Fruit fly (Drosophila melanogaster) whole organism, wandering third instar larva: ENCODE data around the gene CG13947.

Source experiments
- Abd-B ChIP-seq: fragments of >200 bp; optimal IDR thresholded peaks from 2 replicates; lab custom pipeline; 2017; ENCODE audit warnings: missing biosample characterization, missing genetic modification characterization
- CG32264 ChIP-seq: fragments of 200-800 bp; sonication (Bioruptor generic); optimal IDR thresholded peaks from 2 replicates; lab custom pipeline; 2016; ENCODE audit warnings: missing biosample characterization, missing genetic modification characterization
- CG9705 ChIP-seq: fragments of 200-800 bp; sonication (Bioruptor generic); optimal IDR thresholded peaks from 2 replicates; lab custom pipeline; 2018; ENCODE audit warnings: missing biosample characterization, mild to moderate bottlenecking, missing genetic modification characterization
- CrebA ChIP-seq: fragments of 200-800 bp; sonication (Bioruptor generic); optimal IDR thresholded peaks from 2 replicates; lab custom pipeline; 2016; ENCODE audit warnings: missing biosample characterization, mild to moderate bottlenecking, missing genetic modification characterization, borderline replicate concordance
- GATAd ChIP-seq: sonication (Bioruptor generic); optimal IDR thresholded peaks from 2 replicates; lab custom pipeline; 2016; ENCODE audit warnings: missing biosample characterization, missing genetic modification characterization
- Hnf4 ChIP-seq: fragments of 200-800 bp; sonication (Bioruptor generic); optimal IDR thresholded peaks from 2 replicates; lab custom pipeline; 2016; ENCODE audit warnings: missing biosample characterization, mild to moderate bottlenecking, missing genetic modification characterization
- Hr83 ChIP-seq: fragments of 200-300 bp; sonication (Bioruptor generic); optimal IDR thresholded peaks from 2 replicates; lab custom pipeline; 2016; ENCODE audit warnings: missing biosample characterization, mild to moderate bottlenecking, missing genetic modification characterization, moderate library complexity; ENCODE audit not compliant: poor library complexity, severe bottlenecking
- Mio ChIP-seq: sonication (Bioruptor generic); optimal IDR thresholded peaks from 2 replicates; lab custom pipeline; 2016; ENCODE audit warnings: missing biosample characterization, missing genetic modification characterization
- Myc ChIP-seq: fragments of >200 bp; optimal IDR thresholded peaks from 2 replicates; lab custom pipeline; 2017
- N ChIP-seq: fragments of >200 bp; optimal IDR thresholded peaks from 2 replicates; lab custom pipeline; 2018; ENCODE audit warnings: missing biosample characterization, missing external identifiers, missing genetic modification characterization
- Rel ChIP-seq, 2 experiments: fragments of 200-800 bp; sonication (Bioruptor generic) in 1 of 2; optimal IDR thresholded peaks; 2 replicates in 1 of 2; 3 replicates in 1 of 2; lab custom pipeline; 2016 to 2019; ENCODE audit warnings: mild to moderate bottlenecking in 2 of 2, missing biosample characterization in 2 of 2, missing genetic modification characterization in 2 of 2, moderate library complexity in 1 of 2
- Sp1 ChIP-seq: fragments of 200-800 bp; sonication (Bioruptor generic); optimal IDR thresholded peaks from 3 replicates; lab custom pipeline; 2019; ENCODE audit warnings: missing biosample characterization, mild to moderate bottlenecking, missing genetic modification characterization, moderate library complexity
- Vsx2 ChIP-seq: fragments of 200-300, 225-300 bp; sonication (Bioruptor generic); optimal IDR thresholded peaks from 2 replicates; lab custom pipeline; 2018; ENCODE audit warnings: missing biosample characterization, missing genetic modification characterization; ENCODE audit not compliant: partially characterized antibody
- brk ChIP-seq: fragments of 200-800 bp; sonication (Bioruptor generic); optimal IDR thresholded peaks from 2 replicates; lab custom pipeline; 2016; ENCODE audit warnings: missing biosample characterization, mild to moderate bottlenecking, missing genetic modification characterization
- dl ChIP-seq, 2 experiments: fragments of 175-275, 200-275 bp in 1 of 2; fragments of 200-275 bp in 1 of 2; sonication (Bioruptor generic); optimal IDR thresholded peaks; lab custom pipeline; 2018; ENCODE audit warnings: mild to moderate bottlenecking in 2 of 2, missing biosample characterization in 2 of 2, missing genetic modification characterization in 2 of 2, moderate library complexity in 2 of 2; ENCODE audit not compliant: partially characterized antibody in 2 of 2, insufficient read depth in 1 of 2
- dmrt93B ChIP-seq: fragments of 200-800 bp; sonication (Bioruptor generic); optimal IDR thresholded peaks from 2 replicates; lab custom pipeline; 2018; ENCODE audit warnings: missing biosample characterization, mild to moderate bottlenecking, missing genetic modification characterization
- dsf ChIP-seq: sonication (Bioruptor generic); optimal IDR thresholded peaks from 2 replicates; lab custom pipeline; 2016; ENCODE audit warnings: missing biosample characterization, missing genetic modification characterization, borderline replicate concordance
- foxo ChIP-seq, 2 experiments: fragments of 200-800 bp; sonication (Bioruptor generic); optimal IDR thresholded peaks; 2 replicates in 1 of 2; 3 replicates in 1 of 2; lab custom pipeline; 2016 to 2017; ENCODE audit warnings: missing biosample characterization in 2 of 2, missing genetic modification characterization in 2 of 2
- h ChIP-seq: fragments of 200-800 bp; sonication (Bioruptor generic); optimal IDR thresholded peaks from 3 replicates; lab custom pipeline; 2016; ENCODE audit warnings: missing biosample characterization, mild to moderate bottlenecking, missing genetic modification characterization
- lola ChIP-seq: fragments of >200 bp; optimal IDR thresholded peaks from 2 replicates; lab custom pipeline; 2017; ENCODE audit warnings: missing biosample characterization, missing genetic modification characterization
- pan ChIP-seq: fragments of >200 bp; optimal IDR thresholded peaks from 2 replicates; lab custom pipeline; 2017
- psq ChIP-seq: fragments of 200-800 bp; sonication (Bioruptor generic); optimal IDR thresholded peaks from 3 replicates; lab custom pipeline; 2017; ENCODE audit warnings: missing biosample characterization, mild to moderate bottlenecking, missing genetic modification characterization, moderate library complexity
- rgr ChIP-seq: fragments of 200-800 bp; sonication (Bioruptor generic); optimal IDR thresholded peaks from 3 replicates; lab custom pipeline; 2016; ENCODE audit warnings: missing biosample characterization, mild to moderate bottlenecking, missing genetic modification characterization
- sage ChIP-seq: fragments of 200-800 bp; sonication (Bioruptor generic); optimal IDR thresholded peaks from 2 replicates; lab custom pipeline; 2016; ENCODE audit warnings: missing biosample characterization, mild to moderate bottlenecking, missing genetic modification characterization
- sv ChIP-seq: fragments of 200-800 bp; sonication (Bioruptor generic); optimal IDR thresholded peaks from 3 replicates; lab custom pipeline; 2016; ENCODE audit warnings: missing biosample characterization, missing genetic modification characterization
- tai ChIP-seq: sonication (Bioruptor generic); optimal IDR thresholded peaks from 2 replicates; lab custom pipeline; 2016; ENCODE audit warnings: missing biosample characterization, missing genetic modification characterization
- usp ChIP-seq: fragments of >200 bp; optimal IDR thresholded peaks from 2 replicates; lab custom pipeline; 2017; ENCODE audit warnings: missing biosample characterization, missing genetic modification characterization
- woc ChIP-seq: sonication (Bioruptor generic); optimal IDR thresholded peaks from 2 replicates; lab custom pipeline; 2016; ENCODE audit warnings: missing biosample characterization, mild to moderate bottlenecking, missing genetic modification characterization

Gene CG13947

DNA sequence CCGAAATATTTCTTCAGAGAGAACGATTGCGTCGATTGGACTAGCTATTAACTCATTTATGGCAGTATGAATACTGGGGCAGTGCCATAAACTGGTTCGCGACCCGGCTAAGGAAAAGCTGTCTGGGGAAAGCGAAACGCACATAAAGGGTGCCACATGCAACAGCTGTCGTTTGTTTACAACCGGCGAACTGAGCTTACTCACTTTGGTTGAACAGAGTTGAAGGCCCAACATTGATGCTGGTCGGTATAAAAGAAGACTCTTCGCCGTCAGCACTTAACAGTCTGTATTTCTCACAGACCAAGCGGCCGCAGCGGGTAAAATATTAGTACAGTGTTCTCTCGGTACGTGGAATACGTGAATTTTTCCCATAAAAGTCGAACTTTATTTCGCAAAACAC, 33.2 kb upstream of the CG13947 start:
- TF ChIP-seq Mio (GFP tag; lab: Kevin White, UChicago) (no peak), woc (no peak), CG9705 (GFP tag; lab: Kevin White, UChicago) (no peak), psq (no peak), Sp1 (GFP tag; lab: Kevin White, UChicago) (no peak)

DNA sequence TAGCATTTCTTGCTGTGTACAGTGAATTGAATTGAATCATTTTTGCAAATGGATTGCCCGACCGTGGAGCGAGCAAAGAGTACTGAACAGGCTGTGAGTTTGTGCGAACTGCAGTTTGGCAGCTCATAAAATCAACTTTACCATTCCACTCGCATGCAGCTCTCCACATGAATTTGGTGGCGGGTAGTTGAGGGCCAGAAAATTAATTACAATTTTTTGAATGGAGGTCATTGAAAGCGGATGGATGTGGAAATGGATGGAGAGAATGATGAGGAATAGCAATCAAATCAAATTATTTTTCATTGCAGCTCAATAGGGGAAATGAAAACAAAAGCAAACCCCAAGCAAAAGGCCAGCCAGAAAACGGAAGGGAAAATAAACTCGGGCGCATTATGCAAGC, 29.3 kb upstream of the CG13947 start, which contains the start of gene GABA-B-R3:
Gene GABA-B-R3 (plus strand): TSS at position 301 of the 400 bp plus-strand sequence.
- TF ChIP-seq Myc (lab: Kevin White, UChicago) = no peak
- TF ChIP-seq CrebA = no peak
- TF ChIP-seq Rel (GFP tag; optimal IDR thresholded peaks at IDR 0.05; lab: Kevin White, UChicago) = no peak
- TF ChIP-seq Rel (tag; optimal IDR thresholded peaks at IDR 0.05; lab: Kevin White, UChicago) = no peak
- TF ChIP-seq usp (GFP tag; lab: Kevin White, UChicago) = no peak
- no peak for TF ChIP-seq N
- TF ChIP-seq woc = no peak
- no peak for TF ChIP-seq dl (GFP tag; optimal IDR thresholded peaks at IDR 0.05; lab: Kevin White, UChicago; ENCODE audit: insufficient read depth in 1 of 2, partially characterized antibody in 2 of 2)
- no peak for TF ChIP-seq Mio (GFP tag; lab: Kevin White, UChicago)
- TF ChIP-seq dsf (GFP tag; lab: Kevin White, UChicago) = no peak
- TF ChIP-seq pan (lab: Kevin White, UChicago) = no peak
- no peak for TF ChIP-seq h (GFP tag; lab: Kevin White, UChicago)
- no peak for TF ChIP-seq rgr
- TF ChIP-seq sage (GFP tag; lab: Kevin White, UChicago) = no peak
- TF ChIP-seq lola (GFP tag; lab: Kevin White, UChicago) = no peak
- TF ChIP-seq Hnf4 (GFP tag; lab: Kevin White, UChicago) = no peak
- TF ChIP-seq Abd-B (GFP tag; lab: Kevin White, UChicago) = no peak

DNA sequence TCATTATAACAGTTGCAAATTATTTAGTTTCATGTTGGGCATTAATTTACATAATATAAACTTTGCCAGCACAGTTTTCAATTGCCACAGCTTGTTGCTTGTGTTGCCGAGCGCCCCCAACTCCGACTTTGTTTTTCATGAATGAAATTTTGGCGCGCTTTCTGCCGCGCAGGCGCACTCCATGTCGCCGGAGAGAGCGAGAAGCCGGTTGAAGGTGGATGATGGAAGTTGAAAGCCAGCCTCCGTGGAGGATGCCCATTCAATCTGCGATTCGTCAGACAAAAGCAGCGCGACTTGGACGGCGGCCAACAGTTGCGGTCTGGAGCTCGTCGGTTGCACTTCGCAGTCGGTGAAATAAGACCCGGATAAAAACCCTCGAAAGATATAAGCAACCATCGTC, 28.7 kb upstream of the CG13947 start:
- TF ChIP-seq GATAd (no peak), CrebA (no peak), Rel (GFP tag; optimal IDR thresholded peaks at IDR 0.05; lab: Kevin White, UChicago) (no peak), Rel (tag; optimal IDR thresholded peaks at IDR 0.05; lab: Kevin White, UChicago) (no peak), dmrt93B (GFP tag; lab: Kevin White, UChicago) (no peak), usp (GFP tag; lab: Kevin White, UChicago) (no peak), Vsx2 (GFP tag; lab: Kevin White, UChicago) (no peak), sage (GFP tag; lab: Kevin White, UChicago) (no peak), dsf (GFP tag; lab: Kevin White, UChicago) (no peak), dl (GFP tag; optimal IDR thresholded peaks at IDR 0.05; lab: Kevin White, UChicago; ENCODE audit: insufficient read depth in 1 of 2, partially characterized antibody in 2 of 2) (no peak)
- TF ChIP-seq, all 38 proteins: peak for 0

DNA sequence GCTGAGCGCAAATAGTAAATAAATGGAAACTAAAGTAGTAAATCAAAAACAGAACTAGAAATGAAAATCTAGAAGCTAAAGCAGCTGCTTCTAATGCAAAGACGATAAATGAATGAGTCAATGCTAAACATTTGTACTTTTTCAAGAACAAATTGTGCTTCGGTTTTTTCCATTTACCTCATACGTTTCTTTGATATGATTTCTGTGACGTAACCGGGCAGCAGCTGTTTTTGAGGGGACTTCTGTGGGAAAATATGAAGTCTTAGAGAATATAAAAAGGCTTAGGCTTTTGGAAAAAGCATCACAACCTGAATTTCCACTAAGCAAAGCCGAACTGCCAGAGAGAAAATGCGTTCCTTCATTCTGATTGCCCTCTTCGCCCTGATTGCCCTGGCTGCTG, 5.7 kb upstream of the CG13947 start, which contains the start of gene CG12506:
Gene CG12506 (plus strand): TSS at position 301 of the 400 bp plus-strand sequence.
- TF ChIP-seq psq (no peak), brk (GFP tag; lab: Kevin White, UChicago) (no peak), Abd-B (GFP tag; lab: Kevin White, UChicago) (no peak), sv (GFP tag; lab: Kevin White, UChicago) (no peak)

DNA sequence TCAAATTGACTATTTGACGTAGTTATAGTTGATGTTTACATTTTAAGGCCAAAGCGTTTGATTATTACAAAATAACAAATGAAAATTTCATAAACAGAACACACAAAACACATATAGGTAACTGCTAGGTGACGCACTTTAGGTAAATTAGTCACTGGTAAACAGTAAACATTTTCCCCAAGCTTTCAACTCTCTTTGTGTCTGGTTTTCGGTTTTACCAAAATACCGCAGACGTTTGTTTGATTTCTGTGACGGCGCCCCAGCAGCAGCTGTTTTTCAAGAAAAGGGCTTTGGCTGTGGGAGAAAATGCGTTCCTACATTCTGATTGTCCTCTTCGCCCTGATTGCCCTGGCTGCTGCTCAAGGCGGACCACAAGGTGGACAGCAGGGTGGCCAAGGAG, 2.7 kb upstream of the CG13947 start, which contains the start of gene CG13946:
Gene CG13946 (plus strand): TSS at position 301 of the 400 bp plus-strand sequence.
- TF ChIP-seq Rel (GFP tag; optimal IDR thresholded peaks at IDR 0.05; lab: Kevin White, UChicago) (no peak), Rel (tag; optimal IDR thresholded peaks at IDR 0.05; lab: Kevin White, UChicago) (no peak), N (no peak), Mio (GFP tag; lab: Kevin White, UChicago) (no peak), Hr83 (GFP tag; lab: Kevin White, UChicago) (no peak), CrebA (no peak), Vsx2 (GFP tag; lab: Kevin White, UChicago) (no peak), foxo (GFP tag; optimal IDR thresholded peaks at IDR 0.05; lab: Kevin White, UChicago) (no peak), Sp1 (GFP tag; lab: Kevin White, UChicago) (no peak), dmrt93B (GFP tag; lab: Kevin White, UChicago) (no peak), CG32264 (no peak), psq (no peak), brk (GFP tag; lab: Kevin White, UChicago) (no peak), GATAd (no peak), dsf (GFP tag; lab: Kevin White, UChicago) (no peak), Abd-B (GFP tag; lab: Kevin White, UChicago) (no peak), tai (GFP tag; lab: Kevin White, UChicago) (no peak), Hnf4 (GFP tag; lab: Kevin White, UChicago) (no peak), usp (GFP tag; lab: Kevin White, UChicago) (no peak), lola (GFP tag; lab: Kevin White, UChicago) (no peak), CG9705 (GFP tag; lab: Kevin White, UChicago) (no peak)
